Worm (Caenorhabditis elegans) whole organism, young adult: ENCODE measurements around the gene clec-196.
A peak's percentile ranks its signal among the peaks of the same experiment; 100 is the strongest.

Experiments
- B0336.3 ChIP-seq: fragments of 200-800 bp; sonication (Bioruptor generic); IDR thresholded peaks from 2 replicates; pipeline ENCODE4 v1.3.6; 2022; ENCODE audit warnings: missing genetic modification characterization, missing compliant biosample characterization
- C17E4.6 ChIP-seq: fragments of 200-800 bp; sonication (Bioruptor generic); IDR thresholded peaks from 2 replicates; pipeline ENCODE4 v1.3.6; 2022; ENCODE audit warnings: missing genetic modification reagents, missing genetic modification characterization, missing compliant biosample characterization
- D2030.7 ChIP-seq: fragments of 200-800 bp; sonication (Bioruptor generic); IDR thresholded peaks from 2 replicates; pipeline ENCODE4 v1.3.6; 2022; ENCODE audit warnings: missing genetic modification reagents, missing genetic modification characterization, missing compliant biosample characterization
- F39B2.1 ChIP-seq: fragments of 200-800 bp; sonication (Bioruptor generic); IDR thresholded peaks from 2 replicates; pipeline ENCODE4 v1.3.6; 2022; ENCODE audit warnings: missing genetic modification reagents, missing genetic modification characterization, missing compliant biosample characterization
- F49E8.2 ChIP-seq: sonication (generic microtip); optimal IDR thresholded peaks from 3 replicates; lab custom pipeline; 2017; ENCODE audit warnings: missing genetic modification characterization, mild to moderate bottlenecking, missing compliant biosample characterization, antibody characterized with exemption, moderate library complexity; ENCODE audit not compliant: insufficient read depth
- F55B11.4 ChIP-seq: sonication (generic microtip); optimal IDR thresholded peaks from 2 replicates; lab custom pipeline; 2016; ENCODE audit warnings: missing compliant biosample characterization, missing genetic modification characterization, borderline replicate concordance; ENCODE audit not compliant: insufficient read depth
- T26A5.8 ChIP-seq: sonication (generic microtip); optimal IDR thresholded peaks from 2 replicates; lab custom pipeline; 2016; ENCODE audit warnings: missing genetic modification characterization, missing compliant biosample characterization
- Y95B8A.8 ChIP-seq: fragments of 200-800 bp; sonication (Bioruptor generic); IDR thresholded peaks from 2 replicates; pipeline ENCODE4 v1.3.6; 2022; ENCODE audit warnings: missing genetic modification reagents, missing genetic modification characterization, missing compliant biosample characterization
- ZK185.1 ChIP-seq: sonication (generic microtip); optimal IDR thresholded peaks from 2 replicates; lab custom pipeline; 2016; ENCODE audit warnings: mild to moderate bottlenecking, missing genetic modification characterization, missing compliant biosample characterization; ENCODE audit not compliant: poor library complexity, severe bottlenecking
- aptf-3 ChIP-seq: fragments of 200-800 bp; sonication (Bioruptor generic); IDR thresholded peaks from 2 replicates; pipeline ENCODE4 v1.3.6; 2022; ENCODE audit warnings: missing genetic modification characterization, missing compliant biosample characterization
- athp-1 ChIP-seq: sonication (generic microtip); optimal IDR thresholded peaks from 2 replicates; lab custom pipeline; 2017; ENCODE audit warnings: mild to moderate bottlenecking, missing genetic modification characterization, missing compliant biosample characterization
- attf-3 ChIP-seq: fragments of 200-800 bp; sonication (Bioruptor generic); conservative IDR thresholded peaks from 2 replicates; pipeline ENCODE4 v1.3.6; 2022; ENCODE audit warnings: missing genetic modification reagents, missing genetic modification characterization, missing compliant biosample characterization
- attf-6 ChIP-seq: fragments of 200-800 bp; sonication (Bioruptor generic); IDR thresholded peaks from 2 replicates; pipeline ENCODE4 v1.3.6; 2022; ENCODE audit warnings: missing genetic modification reagents, missing genetic modification characterization, missing compliant biosample characterization
- bed-1 ChIP-seq: fragments of 200-800 bp; sonication (Bioruptor generic); IDR thresholded peaks from 2 replicates; pipeline ENCODE4 v1.3.6; 2022; ENCODE audit warnings: missing genetic modification reagents, missing genetic modification characterization, missing compliant biosample characterization
- bed-2 ChIP-seq: fragments of 200-800 bp; sonication (Bioruptor generic); IDR thresholded peaks from 2 replicates; pipeline ENCODE4 v1.3.6; 2022; ENCODE audit warnings: missing genetic modification reagents, missing genetic modification characterization, missing compliant biosample characterization
- cebp-1 ChIP-seq, 2 experiments: fragments of 200-800 bp in 1 of 2; sonication (Bioruptor generic) in 1 of 2; sonication (generic microtip) in 1 of 2; IDR thresholded peaks in 1 of 2; optimal IDR thresholded peaks in 1 of 2; 2 replicates each; pipeline versions ENCODE4 v1.3.6 to Lab custom; 2017 to 2022; ENCODE audit warnings: missing compliant biosample characterization in 2 of 2, missing genetic modification characterization in 2 of 2, mild to moderate bottlenecking in 1 of 2, missing genetic modification reagents in 1 of 2, moderate library complexity in 1 of 2
- cebp-2 ChIP-seq: fragments of 200-800 bp; sonication (Bioruptor generic); IDR thresholded peaks from 2 replicates; pipeline ENCODE4 v1.3.6; 2022; ENCODE audit warnings: missing genetic modification characterization, missing compliant biosample characterization
- ceh-100 ChIP-seq: fragments of 200-800 bp; sonication (Bioruptor generic); IDR thresholded peaks from 2 replicates; pipeline ENCODE4 v1.3.6; 2022; ENCODE audit warnings: missing genetic modification reagents, missing genetic modification characterization, missing compliant biosample characterization
- ceh-27 ChIP-seq: fragments of 200-800 bp; sonication (Bioruptor generic); optimal IDR thresholded peaks from 2 replicates; lab custom pipeline; 2018; ENCODE audit warnings: mild to moderate bottlenecking, missing genetic modification characterization, moderate library complexity, missing compliant biosample characterization
- ceh-40 ChIP-seq: fragments of 200-800 bp; sonication (Bioruptor generic); IDR thresholded peaks from 2 replicates; pipeline ENCODE4 v1.3.6; 2022; ENCODE audit warnings: missing genetic modification characterization, missing compliant biosample characterization
- dox-1 ChIP-seq: fragments of 200-800 bp; sonication (Bioruptor generic); IDR thresholded peaks from 2 replicates; pipeline ENCODE4 v1.3.6; 2022; ENCODE audit warnings: missing genetic modification reagents, missing genetic modification characterization, missing compliant biosample characterization
- efl-1 ChIP-seq: fragments of 150-350 bp; optimal IDR thresholded peaks from 2 replicates; lab custom pipeline; 2014; ENCODE audit warnings: missing biosample characterization, missing genetic modification reagents, missing genetic modification characterization
- egl-44 ChIP-seq: fragments of 200-800 bp; sonication (Bioruptor generic); IDR thresholded peaks from 2 replicates; pipeline ENCODE4 v1.3.6; 2022; ENCODE audit warnings: missing genetic modification reagents, missing genetic modification characterization, missing compliant biosample characterization
- ekl-4 ChIP-seq: fragments of 200-800 bp; sonication (Bioruptor generic); IDR thresholded peaks from 2 replicates; pipeline ENCODE4 v1.3.6; 2022; ENCODE audit warnings: missing genetic modification reagents, missing genetic modification characterization, missing compliant biosample characterization
- hlh-12 ChIP-seq: sonication (generic microtip); optimal IDR thresholded peaks from 2 replicates; lab custom pipeline; 2016; ENCODE audit warnings: missing genetic modification characterization, missing compliant biosample characterization
- hmg-1.2 ChIP-seq: fragments of 200-800 bp; sonication (Bioruptor generic); IDR thresholded peaks from 2 replicates; pipeline ENCODE4 v1.3.6; 2022; ENCODE audit warnings: missing genetic modification reagents, missing genetic modification characterization, missing compliant biosample characterization
- hrde-1 ChIP-seq: sonication (generic microtip); optimal IDR thresholded peaks from 2 replicates; lab custom pipeline; 2016; ENCODE audit warnings: missing genetic modification characterization, mild to moderate bottlenecking, missing compliant biosample characterization, moderate library complexity, missing genotype, missing genetic modification reagents, borderline replicate concordance
- lin-54 ChIP-seq: fragments of 200-800 bp; sonication (Bioruptor generic); optimal IDR thresholded peaks from 2 replicates; lab custom pipeline; 2018; ENCODE audit warnings: mild to moderate bottlenecking, missing genetic modification characterization, missing compliant biosample characterization
- lsl-1 ChIP-seq: fragments of 200-800 bp; sonication (Bioruptor generic); optimal IDR thresholded peaks from 2 replicates; lab custom pipeline; 2018; ENCODE audit warnings: mild to moderate bottlenecking, missing genetic modification characterization, moderate library complexity, missing compliant biosample characterization
- madf-10 ChIP-seq: sonication (generic microtip); optimal IDR thresholded peaks from 2 replicates; lab custom pipeline; 2016; ENCODE audit warnings: mild to moderate bottlenecking, missing genetic modification characterization, missing compliant biosample characterization
- madf-6 ChIP-seq: fragments of 200-800 bp; sonication (Bioruptor generic); IDR thresholded peaks from 2 replicates; pipeline ENCODE4 v1.3.6; 2022; ENCODE audit warnings: missing genetic modification reagents, missing genetic modification characterization, missing compliant biosample characterization
- madf-8 ChIP-seq: fragments of 200-800 bp; sonication (Bioruptor generic); conservative IDR thresholded peaks from 2 replicates; pipeline ENCODE4 v1.3.6; 2022; ENCODE audit warnings: missing genetic modification reagents, missing genetic modification characterization, missing compliant biosample characterization
- nfyb-1 ChIP-seq: fragments of 200-800 bp; sonication (Bioruptor generic); IDR thresholded peaks from 2 replicates; pipeline ENCODE4 v1.3.6; 2022; ENCODE audit warnings: missing genetic modification reagents, missing genetic modification characterization, missing compliant biosample characterization
- nhr-80 ChIP-seq: sonication (generic microtip); optimal IDR thresholded peaks from 2 replicates; lab custom pipeline; 2016; ENCODE audit warnings: missing genetic modification characterization, missing compliant biosample characterization
- rcor-1 ChIP-seq: fragments of 200-800 bp; sonication (Bioruptor generic); IDR thresholded peaks from 2 replicates; pipeline ENCODE4 v1.3.6; 2022; ENCODE audit warnings: missing genetic modification reagents, missing genetic modification characterization, missing compliant biosample characterization
- rpc-1 ChIP-seq, 2 experiments: fragments of 150-350 bp in 1 of 2; sonication (generic microtip) in 1 of 2; optimal IDR thresholded peaks; 2 replicates each; lab custom pipeline; 2014 to 2018; ENCODE audit warnings: missing biosample characterization in 1 of 2, missing genetic modification characterization in 1 of 2, missing genetic modification reagents in 1 of 2, missing genotype in 1 of 2
- snpc-1.1 ChIP-seq: sonication (generic microtip); optimal IDR thresholded peaks from 2 replicates; lab custom pipeline; 2017; ENCODE audit warnings: missing genetic modification characterization, mild to moderate bottlenecking, missing compliant biosample characterization, antibody characterized with exemption, moderate library complexity, missing genotype, missing genetic modification reagents; ENCODE audit not compliant: insufficient read depth
- snpc-3.4 ChIP-seq: sonication (generic microtip); optimal IDR thresholded peaks from 2 replicates; lab custom pipeline; 2017; ENCODE audit warnings: missing genetic modification characterization, mild to moderate bottlenecking, missing compliant biosample characterization, antibody characterized with exemption, moderate library complexity, missing genotype, missing genetic modification reagents
- snpc-4 ChIP-seq, 5 experiments: fragments of 150-350 bp in 1 of 5; sonication (generic microtip) in 4 of 5; optimal IDR thresholded peaks; 2 replicates each; lab custom pipeline; 2014 to 2018; ENCODE audit warnings: missing genetic modification characterization in 5 of 5, missing biosample characterization in 3 of 5, antibody characterized with exemption in 2 of 5, mild to moderate bottlenecking in 2 of 5, missing compliant biosample characterization in 2 of 5, missing genotype in 2 of 5, moderate library complexity in 2 of 5, missing genetic modification reagents in 1 of 5
- zfh-2 ChIP-seq: fragments of 200-800 bp; sonication (Bioruptor generic); conservative IDR thresholded peaks from 2 replicates; pipeline ENCODE4 v1.3.6; 2022; ENCODE audit warnings: missing genetic modification reagents, missing genetic modification characterization, missing compliant biosample characterization
- ztf-25 ChIP-seq: fragments of 200-800 bp; sonication (Bioruptor generic); IDR thresholded peaks from 2 replicates; pipeline ENCODE4 v1.3.6; 2022; ENCODE audit warnings: missing genetic modification reagents, missing genetic modification characterization, missing compliant biosample characterization
- ztf-3 ChIP-seq: fragments of 200-800 bp; sonication (Bioruptor generic); optimal IDR thresholded peaks from 2 replicates; lab custom pipeline; 2018; ENCODE audit warnings: mild to moderate bottlenecking, missing genetic modification characterization, missing compliant biosample characterization

The clec-196 gene

ce11 chrIV:17278363-17278762 lies 1.6 kb downstream of the clec-196 start (continued):
- TF ChIP-seq F49E8.2 (tag; lab: Kevin White, UChicago) = peak; percentile 88
- TF ChIP-seq madf-10 = peak; percentile 91
- TF ChIP-seq zfh-2 = 0 out of 2 replicates have a peak, but pooled peaks have one; percentile 31
- peak; percentile 97 for TF ChIP-seq ekl-4 (GFP tag; lab: Robert Waterston, UW)
- TF ChIP-seq nhr-80 (tag; lab: Kevin White, UChicago) = peak; percentile 49
- peak; percentile 74 for TF ChIP-seq hrde-1 (tag; lab: Kevin White, UChicago)
- TF ChIP-seq athp-1 (tag; lab: Kevin White, UChicago) = peak; percentile 96
- TF ChIP-seq, all 124 proteins: peak for 97

ce11 chrIV:17278861-17279591 lies 2.3 kb downstream of the clec-196 start, which contains the start of gene hsp-1:
Gene hsp-1 (plus strand): TSS chrIV:17278959.
- no peak for TF ChIP-seq C17E4.6 (GFP tag; lab: Robert Waterston, UW)
- TF ChIP-seq ceh-100 = peak; percentile 10; the same call in 1 of the 2 replicates
- peak; percentile 45 for TF ChIP-seq ZK185.1 (tag; lab: Kevin White, UChicago)
- TF ChIP-seq B0336.3 (GFP tag; lab: Robert Waterston, UW) = peak; percentile 13
- peak; percentile 30; the same call in 1 of the 2 replicates for TF ChIP-seq aptf-3 (GFP tag; lab: Robert Waterston, UW)
- TF ChIP-seq madf-8 (GFP tag; lab: Robert Waterston, UW) = no peak
- TF ChIP-seq attf-3 (GFP tag; lab: Robert Waterston, UW) = no peak
- TF ChIP-seq hmg-1.2 = 0 out of 2 replicates have a peak, but pooled peaks have one; percentile 4
- no peak for TF ChIP-seq snpc-1.1 (tag; lab: Kevin White, UChicago)
- no peak for TF ChIP-seq ztf-3 (GFP tag; lab: Kevin White, UChicago)
- 0 out of 2 replicates have a peak, but pooled peaks have one; percentile 41 for TF ChIP-seq ztf-25 (GFP tag; lab: Robert Waterston, UW)
- peak; percentile 25; the same call in 1 of the 2 replicates for TF ChIP-seq madf-6
- 0 out of 2 replicates have a peak, but pooled peaks have one; percentile 23 for TF ChIP-seq rcor-1 (GFP tag; lab: Robert Waterston, UW)
- no peak for TF ChIP-seq snpc-3.4
- peak; percentile 14; the same call in 1 of the 2 replicates for TF ChIP-seq egl-44 (GFP tag; lab: Robert Waterston, UW)
- peak; percentile 81; the same call in 1 of the 2 replicates for TF ChIP-seq zfh-2
- peak; percentile 48 for TF ChIP-seq dox-1 (GFP tag; lab: Robert Waterston, UW)
- TF ChIP-seq attf-6 (GFP tag; lab: Robert Waterston, UW) = peak; percentile 63; the same call in 1 of the 2 replicates
- no peak for TF ChIP-seq bed-1 (GFP tag; lab: Robert Waterston, UW)
- no peak for TF ChIP-seq rpc-1 (optimal IDR thresholded peaks at IDR 0.05; lab: Kevin White, UChicago)
- TF ChIP-seq rpc-1 (tag; optimal IDR thresholded peaks at IDR 0.05; lab: Kevin White, UChicago) = no peak
- TF ChIP-seq lsl-1 = peak; percentile 4
- TF ChIP-seq lin-54 = peak; percentile 1
- 0 out of 2 replicates have a peak, but pooled peaks have one; percentile 66 for TF ChIP-seq Y95B8A.8 (GFP tag; lab: Robert Waterston, UW)
- peak; percentile 12 for TF ChIP-seq F55B11.4 (tag; lab: Kevin White, UChicago)
- peak; percentile 40 for TF ChIP-seq ceh-27 (GFP tag; lab: Kevin White, UChicago)
- no peak for TF ChIP-seq bed-2 (GFP tag; lab: Robert Waterston, UW)
- TF ChIP-seq nfyb-1 = peak; percentile 54; the same call in 1 of the 2 replicates
- TF ChIP-seq efl-1 (GFP tag; lab: Kevin White, UChicago) = no peak
- 0 out of 2 replicates have a peak, but pooled peaks have one; percentile 20 for TF ChIP-seq D2030.7 (GFP tag; lab: Robert Waterston, UW)
- TF ChIP-seq cebp-2 = 0 out of 2 replicates have a peak, but pooled peaks have one; percentile 48
- no peak for TF ChIP-seq snpc-4 (GFP tag; optimal IDR thresholded peaks at IDR 0.05; lab: Kevin White, UChicago)
- peak in 1 of 4 experiments; percentile 33 for TF ChIP-seq snpc-4 (tag; optimal IDR thresholded peaks at IDR 0.05; lab: Kevin White, UChicago)
- peak; percentile 78; the same call in 1 of the 2 replicates for TF ChIP-seq ceh-40 (GFP tag; lab: Robert Waterston, UW)
- TF ChIP-seq hlh-12 (tag; lab: Kevin White, UChicago) = no peak
- TF ChIP-seq T26A5.8 (tag; lab: Kevin White, UChicago) = no peak
- no peak for TF ChIP-seq cebp-1 (GFP tag; IDR thresholded peaks at IDR 0.05; lab: Robert Waterston, UW)
- peak; percentile 14 for TF ChIP-seq cebp-1 (tag; optimal IDR thresholded peaks at IDR 0.05; lab: Kevin White, UChicago)
- peak; percentile 33; the same call in 1 of the 2 replicates for TF ChIP-seq F39B2.1 (GFP tag; lab: Robert Waterston, UW)
